Worm (Caenorhabditis elegans): ENCODE results near the gene F40F12.3.

DNA sequence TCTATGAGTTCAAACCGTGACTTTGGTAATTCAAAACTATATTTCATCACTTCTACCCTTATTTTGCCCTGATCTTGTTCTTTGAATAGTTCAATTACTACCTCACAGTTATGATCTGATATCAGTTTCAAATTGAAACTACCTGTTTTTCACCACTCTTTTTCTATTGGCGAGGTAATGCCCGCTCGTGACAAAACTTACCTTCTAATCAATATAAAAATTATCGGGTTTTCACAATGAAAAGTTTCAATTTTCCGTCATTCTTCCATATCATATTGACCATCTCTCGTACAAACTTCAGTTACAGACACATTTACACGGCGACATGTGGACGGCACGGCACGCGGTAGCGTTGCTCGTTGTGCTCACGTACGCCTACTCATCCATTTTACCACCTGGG, 11.4 kb upstream of the F40F12.3 start, which contains the start of gene dec-7:
- TF ChIP-seq flh-1 (GFP tag; optimal IDR thresholded peaks at IDR 0.05) (no peak), elt-3 (tag; optimal IDR thresholded peaks at IDR 0.05) (no peak), unc-39 (tag; optimal IDR thresholded peaks at IDR 0.05) (no peak), unc-62 (GFP tag; optimal IDR thresholded peaks at IDR 0.05) (no peak), lin-32 (GFP tag; optimal IDR thresholded peaks at IDR 0.05) (no peak), ztf-11 (tag; optimal IDR thresholded peaks at IDR 0.05) (no peak), blmp-1 (tag; optimal IDR thresholded peaks at IDR 0.05) (no peak), lsy-2 (tag; optimal IDR thresholded peaks at IDR 0.05) (no peak), nhr-12 (tag; optimal IDR thresholded peaks at IDR 0.05) (no peak), elt-1 (tag; optimal IDR thresholded peaks at IDR 0.05; ENCODE audit: borderline replicate concordance, insufficient read depth) (no peak), snpc-4 (tag; optimal IDR thresholded peaks at IDR 0.05) (no peak), mls-2 (tag; optimal IDR thresholded peaks at IDR 0.05) (no peak), zip-8 (tag; optimal IDR thresholded peaks at IDR 0.05) (no peak), ces-1 (GFP tag; optimal IDR thresholded peaks at IDR 0.05) (no peak)

Measured in whole organism, mixed stage, embryonic.